Worm (Caenorhabditis elegans) whole organism, L4 larva: ENCODE measurements around the gene T10D4.19.

ENCODE experiments used
- F10B5.3 ChIP-seq: sonication (generic microtip); optimal IDR thresholded peaks from 2 replicates; lab custom pipeline; 2016; ENCODE audit warnings: mild to moderate bottlenecking, missing genetic modification characterization, missing compliant biosample characterization
- T26A8.4 ChIP-seq: fragments of 200-800 bp; sonication (Bioruptor generic); IDR thresholded peaks from 2 replicates; pipeline ENCODE4 v1.3.6; 2022; ENCODE audit warnings: missing genetic modification characterization, missing compliant biosample characterization
- Y75B8A.6 ChIP-seq: fragments of 200-800 bp; sonication (Bioruptor generic); IDR thresholded peaks from 2 replicates; pipeline ENCODE4 v1.3.6; 2022; ENCODE audit warnings: missing genetic modification reagents, missing genetic modification characterization, missing compliant biosample characterization
- ZK546.5 ChIP-seq, 2 experiments: sonication (generic microtip); optimal IDR thresholded peaks; 2 replicates each; lab custom pipeline; 2017; ENCODE audit warnings: missing biosample characterization in 2 of 2, missing genetic modification characterization in 2 of 2
- aha-1 ChIP-seq: fragments of 150-350 bp; peaks from one replicate; lab custom pipeline; 2014; ENCODE audit warnings: missing biosample characterization, missing genetic modification characterization
- arid-1 ChIP-seq: fragments of 200-800 bp; sonication (Bioruptor generic); conservative IDR thresholded peaks from 2 replicates; pipeline ENCODE4 v1.3.6; 2022; ENCODE audit warnings: missing genetic modification reagents, missing genetic modification characterization, missing compliant biosample characterization
- ceh-32 ChIP-seq: sonication (generic microtip); optimal IDR thresholded peaks from 2 replicates; lab custom pipeline; 2016; ENCODE audit warnings: mild to moderate bottlenecking, missing genetic modification characterization, missing compliant biosample characterization; ENCODE audit not compliant: poor library complexity
- ceh-44 ChIP-seq: fragments of 200-800 bp; sonication (Bioruptor generic); IDR thresholded peaks from 2 replicates; pipeline ENCODE4 v1.3.6; 2022; ENCODE audit warnings: missing genetic modification reagents, missing genetic modification characterization, missing compliant biosample characterization
- ces-1 ChIP-seq: fragments of 150-350 bp; sonication (generic microtip); optimal IDR thresholded peaks from 4 replicates; lab custom pipeline; 2014; ENCODE audit warnings: missing biosample characterization, missing genetic modification reagents, missing genetic modification characterization
- ctbp-1 ChIP-seq: fragments of 200-800 bp; sonication (Bioruptor generic); IDR thresholded peaks from 2 replicates; pipeline ENCODE4 v1.3.6; 2022; ENCODE audit warnings: missing genetic modification reagents, missing genetic modification characterization, missing compliant biosample characterization
- daf-16 ChIP-seq, 3 experiments: sonication (generic microtip); optimal IDR thresholded peaks; 2 replicates each; lab custom pipeline; 2016 to 2017; ENCODE audit warnings: missing genetic modification characterization in 3 of 3, missing genetic modification reagents in 3 of 3, mild to moderate bottlenecking in 2 of 3, missing compliant biosample characterization in 2 of 3, missing biosample characterization in 1 of 3, moderate library complexity in 1 of 3
- daf-19 ChIP-seq: fragments of 200-800 bp; sonication (Bioruptor generic); conservative IDR thresholded peaks from 2 replicates; pipeline ENCODE4 v1.3.6; 2022; ENCODE audit warnings: missing genetic modification characterization, missing compliant biosample characterization
- dmd-6 ChIP-seq: fragments of 200-800 bp; sonication (Bioruptor generic); IDR thresholded peaks from 2 replicates; pipeline ENCODE4 v1.3.6; 2022; ENCODE audit warnings: missing genetic modification reagents, missing genetic modification characterization, missing compliant biosample characterization
- dmd-8 ChIP-seq: fragments of 200-800 bp; sonication (Bioruptor generic); IDR thresholded peaks from 2 replicates; pipeline ENCODE4 v1.3.6; 2022; ENCODE audit warnings: missing genetic modification characterization, missing compliant biosample characterization
- dpl-1 ChIP-seq: fragments of 150-350 bp; optimal IDR thresholded peaks from 2 replicates; lab custom pipeline; 2014; ENCODE audit warnings: missing biosample characterization, missing genetic modification reagents, missing genetic modification characterization
- dve-1 ChIP-seq: sonication (generic microtip); optimal IDR thresholded peaks from 2 replicates; lab custom pipeline; 2017; ENCODE audit warnings: antibody characterized with exemption, mild to moderate bottlenecking, missing genetic modification characterization, missing compliant biosample characterization; ENCODE audit not compliant: insufficient read depth
- hlh-30 ChIP-seq: sonication (generic microtip); optimal IDR thresholded peaks from 2 replicates; lab custom pipeline; 2017; ENCODE audit warnings: antibody characterized with exemption, mild to moderate bottlenecking, missing genetic modification characterization, missing compliant biosample characterization; ENCODE audit not compliant: insufficient read depth
- jun-1 ChIP-seq: fragments of 150-350 bp; optimal IDR thresholded peaks from 2 replicates; lab custom pipeline; 2014; ENCODE audit warnings: missing biosample characterization, missing genetic modification reagents, missing genetic modification characterization
- madf-9 ChIP-seq: fragments of 200-800 bp; sonication (Bioruptor generic); conservative IDR thresholded peaks from 2 replicates; pipeline ENCODE4 v1.3.6; 2022; ENCODE audit warnings: missing genetic modification reagents, missing genetic modification characterization, missing compliant biosample characterization
- mdt-29 ChIP-seq: fragments of 200-800 bp; sonication (Bioruptor generic); IDR thresholded peaks from 2 replicates; pipeline ENCODE4 v1.3.6; 2022; ENCODE audit warnings: missing genetic modification reagents, missing genetic modification characterization, missing compliant biosample characterization
- mes-2 ChIP-seq: sonication (generic microtip); optimal IDR thresholded peaks from 2 replicates; lab custom pipeline; 2016; ENCODE audit warnings: missing genotype, mild to moderate bottlenecking, missing genetic modification characterization, missing compliant biosample characterization; ENCODE audit not compliant: poor library complexity, severe bottlenecking
- nhr-10 ChIP-seq: fragments of 150-350 bp; optimal IDR thresholded peaks from 2 replicates; lab custom pipeline; 2014; ENCODE audit warnings: missing biosample characterization, missing genetic modification characterization
- nhr-6 ChIP-seq: fragments of 150-350 bp; optimal IDR thresholded peaks from 2 replicates; lab custom pipeline; 2014; ENCODE audit warnings: missing biosample characterization, missing genetic modification characterization
- nhr-76 ChIP-seq: fragments of 150-350 bp; optimal IDR thresholded peaks from 2 replicates; lab custom pipeline; 2014; ENCODE audit warnings: missing biosample characterization, missing genetic modification characterization
- rbr-2 ChIP-seq: sonication (generic microtip); optimal IDR thresholded peaks from 2 replicates; lab custom pipeline; 2016; ENCODE audit warnings: missing genotype, missing genetic modification characterization, missing compliant biosample characterization
- saeg-2 ChIP-seq: fragments of 200-800 bp; sonication (Bioruptor generic); IDR thresholded peaks from 2 replicates; pipeline ENCODE4 v1.3.6; 2022; ENCODE audit warnings: missing genetic modification reagents, missing genetic modification characterization, missing compliant biosample characterization
- sdz-12 ChIP-seq: fragments of 200-800 bp; sonication (Bioruptor generic); optimal IDR thresholded peaks from 2 replicates; lab custom pipeline; 2018; ENCODE audit warnings: mild to moderate bottlenecking, missing genetic modification characterization, missing compliant biosample characterization
- set-16 ChIP-seq: fragments of 200-800 bp; sonication (Bioruptor generic); IDR thresholded peaks from 2 replicates; pipeline ENCODE4 v1.3.6; 2022; ENCODE audit warnings: missing genetic modification reagents, missing genetic modification characterization, missing compliant biosample characterization
- skn-1 ChIP-seq: fragments of 150-350 bp; optimal IDR thresholded peaks from 2 replicates; lab custom pipeline; 2014; ENCODE audit warnings: missing biosample characterization, missing genetic modification characterization
- spr-3 ChIP-seq: fragments of 200-800 bp; sonication (Bioruptor generic); optimal IDR thresholded peaks from 2 replicates; lab custom pipeline; 2018; ENCODE audit warnings: mild to moderate bottlenecking, missing genetic modification characterization, missing compliant biosample characterization
- tra-1 ChIP-seq: fragments of 200-800 bp; sonication (Bioruptor generic); IDR thresholded peaks from 2 replicates; pipeline ENCODE4 v1.3.6; 2022; ENCODE audit warnings: missing genetic modification reagents, missing genetic modification characterization, missing compliant biosample characterization
- unc-130 ChIP-seq: sonication (generic microtip); optimal IDR thresholded peaks from 2 replicates; lab custom pipeline; 2016; ENCODE audit warnings: missing genetic modification reagents, missing genetic modification characterization, missing compliant biosample characterization
- unc-39 ChIP-seq: sonication (generic microtip); optimal IDR thresholded peaks from 2 replicates; lab custom pipeline; 2017; ENCODE audit warnings: missing biosample characterization, missing genetic modification characterization
- zag-1 ChIP-seq: fragments of 150-350 bp; optimal IDR thresholded peaks from 2 replicates; lab custom pipeline; 2014; ENCODE audit warnings: missing biosample characterization, missing genetic modification characterization
- zfp-3 ChIP-seq: fragments of 200-800 bp; sonication (Bioruptor generic); conservative IDR thresholded peaks from 2 replicates; pipeline ENCODE4 v1.3.6; 2022; ENCODE audit warnings: missing genetic modification reagents, missing genetic modification characterization, missing compliant biosample characterization
- zip-2 ChIP-seq: fragments of 150-350 bp; optimal IDR thresholded peaks from 2 replicates; lab custom pipeline; 2014; ENCODE audit warnings: missing biosample characterization, missing genetic modification characterization

T10D4.19 gene

ce11 chrII:3149521-3150190 is 2.1 kb upstream of the T10D4.19 start, which contains the start of the genes T10D4.11 and T10D4.1:
T10D4.11 (minus strand) TSS chrII:3149621.
T10D4.1 (plus strand) TSS chrII:3150140.
- TF ChIP-seq aha-1 (tag; lab: Kevin White, UChicago) (peak; percentile 3), T26A8.4 (GFP tag; lab: Robert Waterston, UW) (no peak), nhr-6 (no peak), daf-16 (GFP tag; optimal IDR thresholded peaks at IDR 0.05; lab: Kevin White, UChicago) (no peak), daf-16 (tag; optimal IDR thresholded peaks at IDR 0.05; lab: Kevin White, UChicago) (no peak), zag-1 (tag; lab: Kevin White, UChicago) (no peak)

ce11 chrII:3154383-3154782 is 2.7 kb downstream of the T10D4.19 start, which contains the start of gene sri-32:
sri-32 (minus strand) TSS chrII:3154483.
- no peak for TF ChIP-seq daf-19 (GFP tag; lab: Robert Waterston, UW)
- TF ChIP-seq unc-39: no peak
- TF ChIP-seq hlh-30: no peak
- TF ChIP-seq dpl-1 (GFP tag; lab: Kevin White, UChicago): no peak

- TF ChIP-seq aha-1 (tag; lab: Kevin White, UChicago) (peak; percentile 34), arid-1 (GFP tag; lab: Robert Waterston, UW) (no peak)
- TF ChIP-seq, all 104 proteins: peak for 1
Measured at ce11 chrII:3156749-3157148, 5.0 kb downstream of the T10D4.19 start, which contains the start of gene sri-33. sri-33 (minus strand) TSS chrII:3156849.

- TF ChIP-seq sdz-12 (GFP tag; lab: Kevin White, UChicago): no peak
- TF ChIP-seq rbr-2 (tag; lab: Kevin White, UChicago): no peak
- no peak for TF ChIP-seq Y75B8A.6 (GFP tag; lab: Robert Waterston, UW)
- TF ChIP-seq tra-1 (GFP tag; lab: Robert Waterston, UW): no peak
- no peak for TF ChIP-seq nhr-6
- TF ChIP-seq saeg-2: no peak
- no peak for TF ChIP-seq ceh-32 (tag; lab: Kevin White, UChicago)
- TF ChIP-seq unc-130 (GFP tag; lab: Kevin White, UChicago): no peak
- no peak for TF ChIP-seq F10B5.3
- TF ChIP-seq ctbp-1 (GFP tag; lab: Robert Waterston, UW): no peak
- TF ChIP-seq nhr-76 (tag; lab: Kevin White, UChicago): no peak
Measured at ce11 chrII:3158985-3159384, 7.3 kb downstream of the T10D4.19 start, which contains the start of gene sri-34. sri-34 (minus strand) TSS chrII:3159085.

- TF ChIP-seq zag-1 (tag; lab: Kevin White, UChicago) (no peak), dmd-6 (GFP tag; lab: Robert Waterston, UW) (no peak), spr-3 (GFP tag; lab: Kevin White, UChicago) (no peak)
Measured at ce11 chrII:3170089-3170488, 18.4 kb downstream of the T10D4.19 start, which contains the start of gene fbxc-55. fbxc-55 (minus strand) TSS chrII:3170189.

ce11 chrII:3172176-3172575 is 20.5 kb downstream of the T10D4.19 start, which contains the start of gene Y27F2A.10:
Y27F2A.10 (minus strand) TSS chrII:3172276.
- TF ChIP-seq mdt-29 (GFP tag; lab: Robert Waterston, UW) (no peak), madf-9 (GFP tag; lab: Robert Waterston, UW) (no peak), set-16 (GFP tag; lab: Robert Waterston, UW) (no peak), rbr-2 (tag; lab: Kevin White, UChicago) (no peak), ceh-44 (GFP tag; lab: Robert Waterston, UW) (no peak), ZK546.5 (tag; optimal IDR thresholded peaks at IDR 0.05; lab: Kevin White, UChicago) (no peak), tra-1 (GFP tag; lab: Robert Waterston, UW) (no peak), dve-1 (tag; lab: Kevin White, UChicago) (no peak), ctbp-1 (GFP tag; lab: Robert Waterston, UW) (no peak), dmd-8 (GFP tag; lab: Robert Waterston, UW) (no peak), unc-39 (no peak), skn-1 (tag; lab: Kevin White, UChicago) (no peak), zfp-3 (no peak), jun-1 (no peak), zip-2 (tag; lab: Kevin White, UChicago) (no peak), ces-1 (GFP tag; lab: Kevin White, UChicago) (no peak), mes-2 (tag; lab: Kevin White, UChicago) (no peak), nhr-10 (tag; lab: Kevin White, UChicago) (no peak)
